Fruit fly (Drosophila melanogaster): ENCODE measurements around the gene Atg16.

Gene Atg16

DNA sequence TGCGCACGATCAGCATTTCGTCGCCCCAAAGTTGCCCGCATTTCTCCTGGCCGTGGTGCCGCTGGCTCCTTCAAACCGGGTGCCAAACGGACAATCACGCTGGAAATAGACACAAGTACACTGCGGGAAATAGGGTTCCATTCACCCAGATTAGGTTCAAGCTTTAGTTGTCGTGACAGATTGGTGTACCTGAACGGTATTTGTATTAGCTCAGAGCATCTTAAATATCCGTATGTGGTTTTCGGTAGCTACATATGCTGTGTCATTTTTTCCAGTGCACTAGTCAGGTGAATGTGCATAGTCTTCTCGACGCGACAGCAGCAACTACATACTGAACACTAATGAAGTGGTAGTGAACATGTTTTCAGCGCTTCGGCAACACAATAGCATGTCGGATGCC, 12.2 kb upstream of the Atg16 start (continued):
- TF ChIP-seq gfzf (GFP tag; optimal IDR thresholded peaks at IDR 0.05) (no peak), hth (optimal IDR thresholded peaks at IDR 0.05) (no peak), Xrp1 (GFP tag; IDR thresholded peaks at IDR 0.05) (no peak), CG8924 (tag; optimal IDR thresholded peaks at IDR 0.05) (no peak), CG32767 (GFP tag; IDR thresholded peaks at IDR 0.05) (no peak), CG17385 (GFP tag; optimal IDR thresholded peaks at IDR 0.05) (no peak), CG17568 (GFP tag; optimal IDR thresholded peaks at IDR 0.05) (no peak), Kr (GFP tag; optimal IDR thresholded peaks at IDR 0.05) (no peak), CG10654 (GFP tag; optimal IDR thresholded peaks at IDR 0.05) (no peak), cad (GFP tag; optimal IDR thresholded peaks at IDR 0.05) (no peak), gce (GFP tag; IDR thresholded peaks at IDR 0.05) (peak; percentile 54; the same call in 1 of the 3 replicates), CG11456 (GFP tag; IDR thresholded peaks at IDR 0.05) (no peak), ind (GFP tag; optimal IDR thresholded peaks at IDR 0.05) (no peak), Optix (GFP tag; IDR thresholded peaks at IDR 0.05) (no peak; the same call in 2 of the 3 replicates), CG14860 (GFP tag; IDR thresholded peaks at IDR 0.05; ENCODE audit: partially characterized antibody) (no peak), CG2875 (GFP tag; optimal IDR thresholded peaks at IDR 0.05) (no peak), ap (GFP tag; IDR thresholded peaks at IDR 0.05) (0 out of 2 replicates have a peak, but pooled peaks have one; percentile 5), CG10543 (GFP tag; optimal IDR thresholded peaks at IDR 0.05) (no peak), chinmo (GFP tag; IDR thresholded peaks at IDR 0.05; ENCODE audit: partially characterized antibody) (no peak), Mrtf (GFP tag; IDR thresholded peaks at IDR 0.05) (0 out of 3 replicates have a peak, but pooled peaks have one; percentile 28), jumu (GFP tag; optimal IDR thresholded peaks at IDR 0.05) (no peak), CG9932 (GFP tag; IDR thresholded peaks at IDR 0.05) (no peak), Ets65A (GFP tag) (no peak), HLH4C (GFP tag; IDR thresholded peaks at IDR 0.05; ENCODE audit: partially characterized antibody) (no peak), CG15269 (tag; optimal IDR thresholded peaks at IDR 0.05) (no peak), CG4424 (GFP tag; optimal IDR thresholded peaks at IDR 0.05) (no peak), CG9437 (GFP tag; optimal IDR thresholded peaks at IDR 0.05) (no peak), Rx (GFP tag; IDR thresholded peaks at IDR 0.05) (peak; percentile 26; the same call in 1 of the 2 replicates), Dad (GFP tag; optimal IDR thresholded peaks at IDR 0.05) (no peak), slou (GFP tag; optimal IDR thresholded peaks at IDR 0.05) (no peak), CG9727 (GFP tag; optimal IDR thresholded peaks at IDR 0.05) (no peak), CG12744 (GFP tag; optimal IDR thresholded peaks at IDR 0.05) (no peak), Aef1 (GFP tag; IDR thresholded peaks at IDR 0.05) (no peak), her (GFP tag; optimal IDR thresholded peaks at IDR 0.05) (no peak), chif (GFP tag; optimal IDR thresholded peaks at IDR 0.05) (peak in 1 of 2 experiments; percentile 28), CG30403 (GFP tag; optimal IDR thresholded peaks at IDR 0.05) (no peak), emc (GFP tag; optimal IDR thresholded peaks at IDR 0.05) (no peak), CG34422 (GFP tag; IDR thresholded peaks at IDR 0.05) (0 out of 3 replicates have a peak, but pooled peaks have one; percentile 32), mam (GFP tag; optimal IDR thresholded peaks at IDR 0.05) (no peak), PHDP (tag; optimal IDR thresholded peaks at IDR 0.05) (no peak), CG13624 (GFP tag; optimal IDR thresholded peaks at IDR 0.05) (no peak), crc (GFP tag; optimal IDR thresholded peaks at IDR 0.05) (no peak), sisA (GFP tag; IDR thresholded peaks at IDR 0.05) (no peak), row (GFP tag; IDR thresholded peaks at IDR 0.05) (0 out of 3 replicates have a peak, but pooled peaks have one; percentile 29), CG8281 (tag; optimal IDR thresholded peaks at IDR 0.05) (no peak), Meics (GFP tag; optimal IDR thresholded peaks at IDR 0.05) (no peak), tin (GFP tag; optimal IDR thresholded peaks at IDR 0.05) (no peak), CG8765 (GFP tag; IDR thresholded peaks at IDR 0.05) (no peak), Xbp1 (GFP tag; optimal IDR thresholded peaks at IDR 0.05) (peak; percentile 13), sna (GFP tag; IDR thresholded peaks at IDR 0.05; ENCODE audit: partially characterized antibody) (no peak), Deaf1 (tag; optimal IDR thresholded peaks at IDR 0.05) (no peak), CG2120 (GFP tag; optimal IDR thresholded peaks at IDR 0.05) (no peak)

All from whole organism, embryonic.